Worm (Caenorhabditis elegans) whole organism, L4 larva: ENCODE measurements around the gene lag-2.

ENCODE experiments used
- F49E8.2 ChIP-seq: sonication (generic microtip); optimal IDR thresholded peaks from 2 replicates; lab custom pipeline; 2016; ENCODE audit warnings: missing compliant biosample characterization, mild to moderate bottlenecking, missing genetic modification characterization, borderline replicate concordance
- ceh-44 ChIP-seq: fragments of 200-800 bp; sonication (Bioruptor generic); IDR thresholded peaks from 2 replicates; pipeline ENCODE4 v1.3.6; 2022; ENCODE audit warnings: missing genetic modification reagents, missing genetic modification characterization, missing compliant biosample characterization
- dmd-8 ChIP-seq: fragments of 200-800 bp; sonication (Bioruptor generic); IDR thresholded peaks from 2 replicates; pipeline ENCODE4 v1.3.6; 2022; ENCODE audit warnings: missing genetic modification characterization, missing compliant biosample characterization
- dmd-9 ChIP-seq: fragments of 200-800 bp; sonication (Bioruptor generic); IDR thresholded peaks from 2 replicates; pipeline ENCODE4 v1.3.6; 2022; ENCODE audit warnings: missing genetic modification reagents, missing genetic modification characterization, missing compliant biosample characterization
- lin-39 ChIP-seq: fragments of 150-350 bp; optimal IDR thresholded peaks from 2 replicates; lab custom pipeline; 2014; ENCODE audit warnings: missing biosample characterization, missing genetic modification reagents, missing genetic modification characterization
- lsy-2 ChIP-seq, 2 experiments: fragments of 150-350 bp in 1 of 2; sonication (generic microtip) in 1 of 2; optimal IDR thresholded peaks; 2 replicates each; lab custom pipeline; 2014 to 2017; ENCODE audit warnings: missing biosample characterization in 2 of 2, missing genetic modification characterization in 2 of 2
- mxl-3 ChIP-seq: fragments of 200-800 bp; sonication (Bioruptor generic); optimal IDR thresholded peaks from 2 replicates; lab custom pipeline; 2018; ENCODE audit warnings: mild to moderate bottlenecking, missing genetic modification characterization, missing compliant biosample characterization
- nhr-11 ChIP-seq: fragments of 150-350 bp; optimal IDR thresholded peaks from 2 replicates; lab custom pipeline; 2014; ENCODE audit warnings: missing biosample characterization, missing genetic modification characterization
- pha-4 ChIP-seq, 2 experiments: fragments of 150-350 bp in 1 of 2; fragments of 200-800 bp in 1 of 2; sonication (Bioruptor generic) in 1 of 2; IDR thresholded peaks in 1 of 2; optimal IDR thresholded peaks in 1 of 2; 2 replicates each; pipeline versions ENCODE4 v1.3.6 to Lab custom; 2014 to 2022; ENCODE audit warnings: missing genetic modification characterization in 2 of 2, missing genetic modification reagents in 2 of 2, missing biosample characterization in 1 of 2, missing compliant biosample characterization in 1 of 2
- tra-1 ChIP-seq: fragments of 200-800 bp; sonication (Bioruptor generic); IDR thresholded peaks from 2 replicates; pipeline ENCODE4 v1.3.6; 2022; ENCODE audit warnings: missing genetic modification reagents, missing genetic modification characterization, missing compliant biosample characterization
- unc-130 ChIP-seq: sonication (generic microtip); optimal IDR thresholded peaks from 2 replicates; lab custom pipeline; 2016; ENCODE audit warnings: missing genetic modification reagents, missing genetic modification characterization, missing compliant biosample characterization
- unc-62 ChIP-seq, 3 experiments: fragments of 150-350 bp in 1 of 3; sonication (generic microtip); optimal IDR thresholded peaks in 2 of 3; peaks in 1 of 3; 1 replicate in 1 of 3; 2 replicates in 2 of 3; lab custom pipeline; 2014 to 2017; ENCODE audit warnings: missing biosample characterization in 3 of 3, missing genetic modification characterization in 3 of 3, missing genetic modification reagents in 3 of 3, missing genotype in 1 of 3
- zfp-3 ChIP-seq: fragments of 200-800 bp; sonication (Bioruptor generic); conservative IDR thresholded peaks from 2 replicates; pipeline ENCODE4 v1.3.6; 2022; ENCODE audit warnings: missing genetic modification reagents, missing genetic modification characterization, missing compliant biosample characterization
- zip-11 ChIP-seq: fragments of 200-800 bp; sonication (Bioruptor generic); IDR thresholded peaks from 2 replicates; pipeline ENCODE4 v1.3.6; 2022; ENCODE audit warnings: missing genetic modification characterization, missing compliant biosample characterization

ce11 chrV:3144494-3144893 lies 43.6 kb upstream of the lag-2 start, which contains the start of gene srab-10:
- TF ChIP-seq unc-62 (GFP tag; optimal IDR thresholded peaks at IDR 0.05 in 1 of 2; lab: Kevin White, UChicago) (no peak), unc-62 (tag; optimal IDR thresholded peaks at IDR 0.05; lab: Kevin White, UChicago) (no peak), dmd-8 (GFP tag; lab: Robert Waterston, UW) (no peak), lin-39 (tag; lab: Kevin White, UChicago) (no peak), unc-130 (GFP tag; lab: Kevin White, UChicago) (no peak), pha-4 (GFP tag; IDR thresholded peaks at IDR 0.05; lab: Robert Waterston, UW) (no peak), pha-4 (tag; optimal IDR thresholded peaks at IDR 0.05; lab: Kevin White, UChicago) (no peak), zfp-3 (no peak), nhr-11 (tag; lab: Kevin White, UChicago) (no peak), dmd-9 (GFP tag; lab: Robert Waterston, UW) (no peak), mxl-3 (GFP tag; lab: Kevin White, UChicago) (no peak), zip-11 (GFP tag; lab: Robert Waterston, UW) (no peak), ceh-44 (GFP tag; lab: Robert Waterston, UW) (no peak), F49E8.2 (no peak), tra-1 (GFP tag; lab: Robert Waterston, UW) (no peak), lsy-2 (tag; optimal IDR thresholded peaks at IDR 0.05; lab: Kevin White, UChicago) (no peak)
